Worm (Caenorhabditis elegans) whole organism, L4 larva: ENCODE data around the gene C12D8.9.
A peak's percentile ranks its signal among the peaks of the same experiment; 100 is the strongest.

Experiments
- D1046.2 ChIP-seq: fragments of 200-800 bp; sonication (Bioruptor generic); IDR thresholded peaks from 2 replicates; pipeline ENCODE4 v1.3.6; 2022; ENCODE audit warnings: missing genetic modification characterization, missing compliant biosample characterization
- Y48G9A.11 ChIP-seq: fragments of 200-800 bp; sonication (Bioruptor generic); IDR thresholded peaks from 2 replicates; pipeline ENCODE4 v1.3.6; 2022; ENCODE audit warnings: missing genetic modification reagents, missing genetic modification characterization, missing compliant biosample characterization
- aly-2 ChIP-seq: sonication (generic microtip); optimal IDR thresholded peaks from 2 replicates; lab custom pipeline; 2018; ENCODE audit warnings: missing biosample characterization, missing genetic modification characterization
- ama-1 ChIP-seq: fragments of 150-350 bp; optimal IDR thresholded peaks from 2 replicates; lab custom pipeline; 2014; ENCODE audit warnings: inconsistent platforms, mixed read lengths
- ceh-82 ChIP-seq: sonication (generic microtip); optimal IDR thresholded peaks from 2 replicates; lab custom pipeline; 2017; ENCODE audit warnings: missing biosample characterization, missing genetic modification characterization
- daf-12 ChIP-seq: fragments of 150-350 bp; optimal IDR thresholded peaks from 2 replicates; lab custom pipeline; 2014; ENCODE audit warnings: missing biosample characterization, missing genetic modification reagents, missing genetic modification characterization
- daf-8 ChIP-seq: fragments of 200-800 bp; sonication (Bioruptor generic); IDR thresholded peaks from 2 replicates; pipeline ENCODE4 v1.3.6; 2022; ENCODE audit warnings: missing genetic modification characterization, missing compliant biosample characterization
- dpl-1 ChIP-seq: fragments of 150-350 bp; optimal IDR thresholded peaks from 2 replicates; lab custom pipeline; 2014; ENCODE audit warnings: missing biosample characterization, missing genetic modification reagents, missing genetic modification characterization
- nhr-42 ChIP-seq: fragments of 200-800 bp; sonication (Bioruptor generic); IDR thresholded peaks from 2 replicates; pipeline ENCODE4 v1.3.6; 2022; ENCODE audit warnings: missing genetic modification characterization, missing compliant biosample characterization
- nhr-77 ChIP-seq: fragments of 150-350 bp; optimal IDR thresholded peaks from 2 replicates; lab custom pipeline; 2014; ENCODE audit warnings: missing biosample characterization, missing genetic modification characterization
- unc-39 ChIP-seq: sonication (generic microtip); optimal IDR thresholded peaks from 2 replicates; lab custom pipeline; 2017; ENCODE audit warnings: missing biosample characterization, missing genetic modification characterization
- unc-62 ChIP-seq, 3 experiments: fragments of 150-350 bp in 1 of 3; sonication (generic microtip); optimal IDR thresholded peaks in 2 of 3; peaks in 1 of 3; 1 replicate in 1 of 3; 2 replicates in 2 of 3; lab custom pipeline; 2014 to 2017; ENCODE audit warnings: missing biosample characterization in 3 of 3, missing genetic modification characterization in 3 of 3, missing genetic modification reagents in 3 of 3, missing genotype in 1 of 3
- ztf-11 ChIP-seq: fragments of 150-350 bp; optimal IDR thresholded peaks from 2 replicates; lab custom pipeline; 2014; ENCODE audit warnings: missing biosample characterization, missing genetic modification characterization

DNA sequence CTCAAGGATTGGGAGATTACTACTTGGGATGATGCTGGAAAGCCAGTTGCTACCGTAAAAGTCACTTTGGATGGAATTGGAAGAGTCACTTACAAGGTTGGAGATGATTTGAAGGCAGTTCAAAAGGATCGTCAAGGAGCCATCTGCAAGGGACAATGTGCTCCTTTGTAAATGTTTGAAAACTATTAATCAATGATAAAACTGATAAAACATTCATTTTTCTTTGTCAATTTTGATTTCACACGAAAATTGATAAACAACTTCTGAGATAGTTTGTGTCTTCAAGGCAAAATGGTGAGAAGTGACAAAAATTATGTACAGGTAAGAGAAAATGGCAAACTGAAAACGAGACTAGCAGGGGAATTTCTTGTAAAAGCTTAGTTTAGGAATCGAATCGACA is 40.7 kb downstream of the C12D8.9 start:
- no peak for TF ChIP-seq aly-2 (tag; lab: Kevin White, UChicago)
- no peak for TF ChIP-seq unc-39 (tag; lab: Kevin White, UChicago)
- no peak for TF ChIP-seq D1046.2 (GFP tag; lab: Robert Waterston, UW)
- TF ChIP-seq ceh-82: no peak
- peak; percentile 49 for TF ChIP-seq ama-1 (lab: Kevin White, UChicago)
- TF ChIP-seq Y48G9A.11 (GFP tag; lab: Robert Waterston, UW): no peak
- TF ChIP-seq nhr-42: no peak
- no peak for TF ChIP-seq unc-62 (GFP tag; optimal IDR thresholded peaks at IDR 0.05 in 1 of 2; lab: Kevin White, UChicago)
- TF ChIP-seq unc-62 (tag; optimal IDR thresholded peaks at IDR 0.05; lab: Kevin White, UChicago): no peak
- TF ChIP-seq dpl-1 (GFP tag; lab: Kevin White, UChicago): no peak
- no peak for TF ChIP-seq ztf-11
- no peak for TF ChIP-seq daf-8 (GFP tag; lab: Robert Waterston, UW)
- TF ChIP-seq daf-12 (tag; lab: Kevin White, UChicago): no peak
- no peak for TF ChIP-seq nhr-77 (tag; lab: Kevin White, UChicago)
